Worm (Caenorhabditis elegans) whole organism, late embryonic: ENCODE data around the gene dnj-3.

Experiments
- ama-1 ChIP-seq: fragments of 150-350 bp; optimal IDR thresholded peaks from 2 replicates; lab custom pipeline; 2014
- ceh-18 ChIP-seq: sonication (generic microtip); optimal IDR thresholded peaks from 2 replicates; lab custom pipeline; 2016; ENCODE audit warnings: missing genetic modification characterization, missing compliant biosample characterization
- ceh-31 ChIP-seq: sonication (generic microtip); optimal IDR thresholded peaks from 2 replicates; lab custom pipeline; 2016; ENCODE audit warnings: missing genetic modification characterization, missing compliant biosample characterization
- ceh-9 ChIP-seq: sonication (generic microtip); optimal IDR thresholded peaks from 2 replicates; lab custom pipeline; 2016; ENCODE audit warnings: mild to moderate bottlenecking, missing genetic modification characterization, inconsistent platforms, missing compliant biosample characterization
- dve-1 ChIP-seq: sonication (generic microtip); optimal IDR thresholded peaks from 2 replicates; lab custom pipeline; 2017; ENCODE audit warnings: antibody characterized with exemption, mild to moderate bottlenecking, missing genetic modification characterization, missing compliant biosample characterization
- elt-2 ChIP-seq: sonication (generic microtip); optimal IDR thresholded peaks from 2 replicates; lab custom pipeline; 2016; ENCODE audit warnings: missing genetic modification reagents, missing genetic modification characterization, missing compliant biosample characterization
- hlh-8 ChIP-seq: sonication (generic microtip); optimal IDR thresholded peaks from 2 replicates; lab custom pipeline; 2016; ENCODE audit warnings: missing genotype, missing genetic modification characterization, missing compliant biosample characterization
- lin-11 ChIP-seq: fragments of 200-800 bp; sonication (Bioruptor generic); optimal IDR thresholded peaks from 2 replicates; lab custom pipeline; 2018; ENCODE audit warnings: mild to moderate bottlenecking, missing genetic modification characterization, missing compliant biosample characterization
- nfya-1 ChIP-seq: sonication (generic microtip); optimal IDR thresholded peaks from 2 replicates; lab custom pipeline; 2017; ENCODE audit warnings: missing genetic modification characterization, mild to moderate bottlenecking, missing compliant biosample characterization, antibody characterized with exemption, moderate library complexity
- nhr-11 ChIP-seq: fragments of 150-350 bp; optimal IDR thresholded peaks from 2 replicates; lab custom pipeline; 2014; ENCODE audit warnings: missing biosample characterization, missing genetic modification characterization
- pqm-1 ChIP-seq: sonication (generic microtip); optimal IDR thresholded peaks from 2 replicates; lab custom pipeline; 2016; ENCODE audit warnings: missing genetic modification characterization, missing compliant biosample characterization
- zip-5 ChIP-seq: sonication (generic microtip); optimal IDR thresholded peaks from 2 replicates; lab custom pipeline; 2016; ENCODE audit warnings: missing genetic modification characterization, missing compliant biosample characterization

DNA sequence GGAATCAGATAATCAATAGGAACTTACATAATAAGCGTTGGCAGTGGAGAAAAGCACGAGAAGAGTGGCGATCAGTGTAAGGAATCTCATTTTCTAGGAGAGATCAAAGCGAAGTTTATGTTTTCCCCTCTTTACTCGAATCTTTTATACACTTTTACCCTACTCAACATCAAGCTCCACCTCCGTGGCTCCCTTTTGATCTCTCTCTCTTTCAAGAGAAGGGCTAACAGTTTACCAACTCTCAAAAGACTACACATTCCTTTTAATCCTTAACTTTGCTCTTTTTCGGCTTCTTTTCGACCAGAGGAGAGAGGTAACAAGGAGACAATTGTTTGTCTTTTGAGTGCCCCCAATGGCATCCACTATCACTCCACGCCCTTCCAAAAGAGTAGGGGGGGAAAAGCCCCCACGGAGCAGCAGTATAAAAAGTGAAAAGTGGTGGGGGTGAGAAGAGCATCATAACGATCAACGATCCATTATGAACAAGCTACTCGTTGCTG is 18.8 kb downstream of the dnj-3 start, which contains the start of the genes C01G10.15 and C01G10.6:
- TF ChIP-seq dve-1 (tag; lab: Kevin White, UChicago) (no peak), nhr-11 (tag; lab: Kevin White, UChicago) (no peak), pqm-1 (tag; lab: Kevin White, UChicago) (no peak), ceh-18 (tag; lab: Kevin White, UChicago) (no peak), lin-11 (no peak), elt-2 (tag; lab: Kevin White, UChicago) (no peak), ceh-9 (no peak), hlh-8 (tag; lab: Kevin White, UChicago) (no peak), ceh-31 (no peak), ama-1 (lab: Kevin White, UChicago) (no peak), nfya-1 (tag; lab: Kevin White, UChicago) (no peak), zip-5 (tag; lab: Kevin White, UChicago) (no peak)
